Worm (Caenorhabditis elegans): ENCODE data around the gene unc-42.

- no peak for TF ChIP-seq fkh-2 (tag; optimal IDR thresholded peaks at IDR 0.05)
- no peak for TF ChIP-seq nhr-12 (tag; optimal IDR thresholded peaks at IDR 0.05)
- TF ChIP-seq nhr-23 (tag; optimal IDR thresholded peaks at IDR 0.05) = no peak
- no peak for TF ChIP-seq nhr-28 (tag; optimal IDR thresholded peaks at IDR 0.05)
- TF ChIP-seq R02D3.7 (tag; optimal IDR thresholded peaks at IDR 0.05) = no peak
- no peak for TF ChIP-seq egl-27 (tag; optimal IDR thresholded peaks at IDR 0.05)
- TF ChIP-seq ceh-28 (tag; optimal IDR thresholded peaks at IDR 0.05) = no peak
- TF ChIP-seq snpc-4 (tag; optimal IDR thresholded peaks at IDR 0.05) = no peak
- TF ChIP-seq lin-39 (tag; optimal IDR thresholded peaks at IDR 0.05) = no peak
- no peak for TF ChIP-seq elt-3 (tag; optimal IDR thresholded peaks at IDR 0.05)
- no peak for TF ChIP-seq ama-1 (optimal IDR thresholded peaks at IDR 0.05)
- no peak for TF ChIP-seq lin-15B (tag; optimal IDR thresholded peaks at IDR 0.05)
- no peak for TF ChIP-seq nhr-77 (tag; optimal IDR thresholded peaks at IDR 0.05)
These were observed 47.2 kb upstream of the unc-42 start, which contains the start of gene sru-31 for ce11 chrV:9816390-9816789.

All from whole organism, L3 larva.